Fruit fly (Drosophila melanogaster): ENCODE data around the gene CG1387.

CG1387 gene

DNA sequence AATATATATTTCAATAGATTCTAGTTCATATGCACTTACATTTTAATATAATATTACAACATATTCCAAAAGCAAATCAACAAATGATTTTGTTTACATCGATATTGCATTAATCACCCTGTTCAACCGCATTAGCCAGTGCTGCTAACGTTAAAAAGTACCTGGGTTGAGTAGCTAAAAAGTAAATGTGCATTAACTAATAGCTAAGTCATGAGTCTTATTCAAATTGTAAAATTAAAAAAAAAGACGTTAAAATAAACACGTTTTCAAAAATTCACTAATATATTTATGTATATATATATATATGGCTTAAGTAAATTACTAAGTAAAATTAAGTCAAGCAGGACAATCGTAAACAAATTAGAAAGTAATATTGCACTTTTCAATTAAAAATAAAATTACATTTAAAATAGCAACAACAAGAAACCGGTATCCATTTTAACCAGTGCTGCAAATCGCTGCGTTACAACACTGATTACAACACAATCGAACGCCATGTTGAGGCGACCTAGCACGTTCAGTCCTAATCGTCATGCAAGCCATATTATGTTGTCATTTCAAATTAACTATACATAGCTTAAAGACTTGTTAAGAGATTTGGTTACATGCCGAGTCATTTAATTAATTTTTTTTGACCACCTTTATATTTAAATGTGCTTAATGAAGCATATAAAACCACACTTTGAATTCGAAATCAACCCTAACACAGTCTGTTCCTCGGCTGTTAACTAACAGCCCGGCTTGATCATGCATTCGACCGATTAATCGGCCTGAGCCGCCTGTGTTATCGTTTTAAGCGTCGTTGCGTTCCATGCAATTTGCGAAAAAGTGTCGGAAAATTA is 12.8 kb downstream of the CG1387 start, which contains the start of gene CG10555 (continued):
- TF ChIP-seq CG12155 (GFP tag; optimal IDR thresholded peaks at IDR 0.05): peak; percentile 79
- peak; percentile 91 for TF ChIP-seq ara (GFP tag; IDR thresholded peaks at IDR 0.05)
- TF ChIP-seq Neu2 (GFP tag; optimal IDR thresholded peaks at IDR 0.05; ENCODE audit: borderline replicate concordance): peak; percentile 38
- TF ChIP-seq H2.0 (GFP tag; IDR thresholded peaks at IDR 0.05): peak; percentile 89
- TF ChIP-seq GATAe (GFP tag; conservative IDR thresholded peaks at IDR 0.05): peak; percentile 69
- TF ChIP-seq danr (GFP tag; IDR thresholded peaks at IDR 0.05): peak; percentile 76
- peak; percentile 90 for TF ChIP-seq CG1602 (GFP tag; optimal IDR thresholded peaks at IDR 0.05)
- TF ChIP-seq fd64A (GFP tag; optimal IDR thresholded peaks at IDR 0.05): no peak
- TF ChIP-seq MBD-R2 (GFP tag; IDR thresholded peaks at IDR 0.05): peak; percentile 29; the same call in 1 of the 2 replicates
- TF ChIP-seq CG10366 (GFP tag; IDR thresholded peaks at IDR 0.05): peak; percentile 91
- TF ChIP-seq tap (tag; optimal IDR thresholded peaks at IDR 0.05): peak; percentile 25
- TF ChIP-seq CG34376 (GFP tag; optimal IDR thresholded peaks at IDR 0.05): peak; percentile 50
- TF ChIP-seq CG4282 (GFP tag; optimal IDR thresholded peaks at IDR 0.05): peak; percentile 92
- peak; percentile 60 for TF ChIP-seq CG14667 (GFP tag; IDR thresholded peaks at IDR 0.05)
- peak; percentile 86 for TF ChIP-seq HLH3B (GFP tag; IDR thresholded peaks at IDR 0.05)
- peak; percentile 79 for TF ChIP-seq CG32532 (GFP tag; IDR thresholded peaks at IDR 0.05)
- TF ChIP-seq crp (GFP tag; optimal IDR thresholded peaks at IDR 0.05): peak in 1 of 2 experiments; percentile 64
- peak; percentile 83 for TF ChIP-seq dm (GFP tag; optimal IDR thresholded peaks at IDR 0.05)
- peak; percentile 83 for TF ChIP-seq NfI (GFP tag; optimal IDR thresholded peaks at IDR 0.05)
- TF ChIP-seq CG7372 (GFP tag; IDR thresholded peaks at IDR 0.05): peak; percentile 84
- TF ChIP-seq fd102C (GFP tag; optimal IDR thresholded peaks at IDR 0.05): no peak
- TF ChIP-seq CG1529 (GFP tag; optimal IDR thresholded peaks at IDR 0.05): peak; percentile 49
- peak; percentile 86 for TF ChIP-seq CG12769 (tag; optimal IDR thresholded peaks at IDR 0.05)
- TF ChIP-seq btn (GFP tag; optimal IDR thresholded peaks at IDR 0.05): peak; percentile 68
- peak; percentile 66 for TF ChIP-seq CG15479 (GFP tag; optimal IDR thresholded peaks at IDR 0.05)
- TF ChIP-seq pho (GFP tag; optimal IDR thresholded peaks at IDR 0.05): peak; percentile 94
- peak; percentile 92 for TF ChIP-seq row (GFP tag; IDR thresholded peaks at IDR 0.05)
- TF ChIP-seq run (tag; optimal IDR thresholded peaks at IDR 0.05): no peak
- TF ChIP-seq Rfx (GFP tag; IDR thresholded peaks at IDR 0.05): peak; percentile 93
- TF ChIP-seq vnd (GFP tag; IDR thresholded peaks at IDR 0.05; ENCODE audit: partially characterized antibody): peak; percentile 83
- 0 out of 2 replicates have a peak, but pooled peaks have one; percentile 43 for TF ChIP-seq CG17612 (GFP tag; IDR thresholded peaks at IDR 0.05)
- TF ChIP-seq eve (GFP tag; optimal IDR thresholded peaks at IDR 0.05): no peak
- TF ChIP-seq CG2199 (GFP tag; IDR thresholded peaks at IDR 0.05): peak; percentile 26; the same call in 1 of the 3 replicates
- TF ChIP-seq CG12219 (GFP tag; optimal IDR thresholded peaks at IDR 0.05): peak; percentile 52
- peak; percentile 84 for TF ChIP-seq Mrtf (GFP tag; IDR thresholded peaks at IDR 0.05)
- TF ChIP-seq CG13775 (GFP tag; optimal IDR thresholded peaks at IDR 0.05): peak; percentile 94
- TF ChIP-seq rib (GFP tag; IDR thresholded peaks at IDR 0.05): no peak
- peak; percentile 68 for TF ChIP-seq Sox100B (GFP tag; optimal IDR thresholded peaks at IDR 0.05)
- TF ChIP-seq fru (optimal IDR thresholded peaks at IDR 0.05): no peak
- peak; percentile 16 for TF ChIP-seq CG13296 (GFP tag; optimal IDR thresholded peaks at IDR 0.05)
- TF ChIP-seq hbn (GFP tag; IDR thresholded peaks at IDR 0.05; ENCODE audit: partially characterized antibody): peak; percentile 28; the same call in 1 of the 2 replicates
- TF ChIP-seq sna (GFP tag; IDR thresholded peaks at IDR 0.05; ENCODE audit: partially characterized antibody): peak; percentile 75
- no peak for TF ChIP-seq pita (GFP tag; optimal IDR thresholded peaks at IDR 0.05)
- peak; percentile 97 for TF ChIP-seq dmrt11E (tag; optimal IDR thresholded peaks at IDR 0.05)
- peak; percentile 84 for TF ChIP-seq CG6689 (GFP tag; IDR thresholded peaks at IDR 0.05)
- TF ChIP-seq trh (GFP tag; optimal IDR thresholded peaks at IDR 0.05): no peak
- TF ChIP-seq CG17186 (GFP tag; optimal IDR thresholded peaks at IDR 0.05): peak; percentile 17
- TF ChIP-seq CG2889 (GFP tag; IDR thresholded peaks at IDR 0.05): peak; percentile 76
- peak; percentile 96 for TF ChIP-seq CG13424 (tag; optimal IDR thresholded peaks at IDR 0.05)
